Worm (Caenorhabditis elegans) whole organism, young adult: ENCODE data around the gene srg-34.

Experiments used
- B0019.2 ChIP-seq: fragments of 200-800 bp; sonication (Bioruptor generic); conservative IDR thresholded peaks from 2 replicates; pipeline ENCODE4 v1.3.6; 2022; ENCODE audit warnings: missing genetic modification reagents, missing genetic modification characterization, missing compliant biosample characterization
- B0261.1 ChIP-seq: sonication (generic microtip); optimal IDR thresholded peaks from 2 replicates; lab custom pipeline; 2016; ENCODE audit warnings: mild to moderate bottlenecking, missing genetic modification characterization, moderate library complexity, missing compliant biosample characterization
- C06A6.2 ChIP-seq: fragments of 200-800 bp; sonication (Bioruptor generic); conservative IDR thresholded peaks from 2 replicates; pipeline ENCODE4 v1.3.6; 2022; ENCODE audit warnings: missing genetic modification characterization, missing compliant biosample characterization
- C17E4.6 ChIP-seq: fragments of 200-800 bp; sonication (Bioruptor generic); IDR thresholded peaks from 2 replicates; pipeline ENCODE4 v1.3.6; 2022; ENCODE audit warnings: missing genetic modification reagents, missing genetic modification characterization, missing compliant biosample characterization
- D2030.7 ChIP-seq: fragments of 200-800 bp; sonication (Bioruptor generic); IDR thresholded peaks from 2 replicates; pipeline ENCODE4 v1.3.6; 2022; ENCODE audit warnings: missing genetic modification reagents, missing genetic modification characterization, missing compliant biosample characterization
- F10E7.11 ChIP-seq: sonication (generic microtip); optimal IDR thresholded peaks from 2 replicates; lab custom pipeline; 2017; ENCODE audit warnings: mild to moderate bottlenecking, missing genetic modification characterization, moderate library complexity, missing compliant biosample characterization
- F22D6.2 ChIP-seq: sonication (generic microtip); optimal IDR thresholded peaks from 2 replicates; lab custom pipeline; 2016; ENCODE audit warnings: mild to moderate bottlenecking, missing genetic modification characterization, missing compliant biosample characterization
- F55B11.4 ChIP-seq: sonication (generic microtip); optimal IDR thresholded peaks from 2 replicates; lab custom pipeline; 2016; ENCODE audit warnings: missing compliant biosample characterization, missing genetic modification characterization, borderline replicate concordance; ENCODE audit not compliant: insufficient read depth
- F57A8.1 ChIP-seq: fragments of 200-800 bp; sonication (Bioruptor generic); optimal IDR thresholded peaks from 2 replicates; lab custom pipeline; 2018; ENCODE audit warnings: mild to moderate bottlenecking, missing genetic modification characterization, moderate library complexity, missing compliant biosample characterization
- T07F8.4 ChIP-seq: sonication (generic microtip); optimal IDR thresholded peaks from 2 replicates; lab custom pipeline; 2016; ENCODE audit warnings: mild to moderate bottlenecking, missing genetic modification characterization, moderate library complexity, missing compliant biosample characterization
- T26A5.8 ChIP-seq: sonication (generic microtip); optimal IDR thresholded peaks from 2 replicates; lab custom pipeline; 2016; ENCODE audit warnings: missing genetic modification characterization, missing compliant biosample characterization
- Y56A3A.18 ChIP-seq: fragments of 200-800 bp; sonication (Bioruptor generic); IDR thresholded peaks from 2 replicates; pipeline ENCODE4 v1.3.6; 2022; ENCODE audit warnings: missing genetic modification reagents, missing genetic modification characterization, missing compliant biosample characterization
- Y67H2A.10 ChIP-seq: fragments of 200-800 bp; sonication (Bioruptor generic); conservative IDR thresholded peaks from 2 replicates; pipeline ENCODE4 v1.3.6; 2022; ENCODE audit warnings: missing genetic modification reagents, missing genetic modification characterization, missing compliant biosample characterization
- Y79H2A.3 ChIP-seq: fragments of 200-800 bp; sonication (Bioruptor generic); conservative IDR thresholded peaks from 2 replicates; pipeline ENCODE4 v1.3.6; 2022; ENCODE audit warnings: missing genetic modification reagents, missing genetic modification characterization, missing compliant biosample characterization
- aptf-3 ChIP-seq: fragments of 200-800 bp; sonication (Bioruptor generic); IDR thresholded peaks from 2 replicates; pipeline ENCODE4 v1.3.6; 2022; ENCODE audit warnings: missing genetic modification characterization, missing compliant biosample characterization
- attf-3 ChIP-seq: fragments of 200-800 bp; sonication (Bioruptor generic); conservative IDR thresholded peaks from 2 replicates; pipeline ENCODE4 v1.3.6; 2022; ENCODE audit warnings: missing genetic modification reagents, missing genetic modification characterization, missing compliant biosample characterization
- ceh-100 ChIP-seq: fragments of 200-800 bp; sonication (Bioruptor generic); IDR thresholded peaks from 2 replicates; pipeline ENCODE4 v1.3.6; 2022; ENCODE audit warnings: missing genetic modification reagents, missing genetic modification characterization, missing compliant biosample characterization
- ceh-58 ChIP-seq: fragments of 200-800 bp; sonication (Bioruptor generic); IDR thresholded peaks from 2 replicates; pipeline ENCODE4 v1.3.6; 2022; ENCODE audit warnings: missing genetic modification characterization, missing compliant biosample characterization
- ceh-91 ChIP-seq: fragments of 200-800 bp; sonication (Bioruptor generic); IDR thresholded peaks from 2 replicates; pipeline ENCODE4 v1.3.6; 2022; ENCODE audit warnings: missing genetic modification reagents, missing genetic modification characterization, missing compliant biosample characterization
- dpff-1 ChIP-seq: sonication (generic microtip); optimal IDR thresholded peaks from 2 replicates; lab custom pipeline; 2017; ENCODE audit warnings: mild to moderate bottlenecking, missing genetic modification characterization, missing compliant biosample characterization
- egrh-3 ChIP-seq: fragments of 200-800 bp; sonication (Bioruptor generic); IDR thresholded peaks from 2 replicates; pipeline ENCODE4 v1.3.6; 2022; ENCODE audit warnings: missing genetic modification reagents, missing genetic modification characterization, missing compliant biosample characterization
- ets-4 ChIP-seq: fragments of 200-800 bp; sonication (Bioruptor generic); optimal IDR thresholded peaks from 2 replicates; lab custom pipeline; 2018; ENCODE audit warnings: mild to moderate bottlenecking, missing genetic modification characterization, missing compliant biosample characterization
- him-1 ChIP-seq: sonication (generic microtip); optimal IDR thresholded peaks from 2 replicates; lab custom pipeline; 2016; ENCODE audit warnings: missing genotype, missing genetic modification reagents, missing genetic modification characterization, missing compliant biosample characterization
- hlh-26 ChIP-seq: fragments of 200-800 bp; sonication (Bioruptor generic); conservative IDR thresholded peaks from 2 replicates; pipeline ENCODE4 v1.3.6; 2022; ENCODE audit warnings: missing genetic modification reagents, missing genetic modification characterization, missing compliant biosample characterization
- hmg-1.2 ChIP-seq: fragments of 200-800 bp; sonication (Bioruptor generic); IDR thresholded peaks from 2 replicates; pipeline ENCODE4 v1.3.6; 2022; ENCODE audit warnings: missing genetic modification reagents, missing genetic modification characterization, missing compliant biosample characterization
- hrde-1 ChIP-seq: sonication (generic microtip); optimal IDR thresholded peaks from 2 replicates; lab custom pipeline; 2016; ENCODE audit warnings: missing genetic modification characterization, mild to moderate bottlenecking, missing compliant biosample characterization, moderate library complexity, missing genotype, missing genetic modification reagents, borderline replicate concordance
- lin-35 ChIP-seq, 3 experiments: fragments of 150-350 bp in 2 of 3; sonication (generic microtip) in 1 of 3; optimal IDR thresholded peaks; 2 replicates each; lab custom pipeline; 2014 to 2018; ENCODE audit warnings: missing biosample characterization in 3 of 3, missing genetic modification characterization in 3 of 3, missing genetic modification reagents in 3 of 3
- madf-10 ChIP-seq: sonication (generic microtip); optimal IDR thresholded peaks from 2 replicates; lab custom pipeline; 2016; ENCODE audit warnings: mild to moderate bottlenecking, missing genetic modification characterization, missing compliant biosample characterization
- madf-6 ChIP-seq: fragments of 200-800 bp; sonication (Bioruptor generic); IDR thresholded peaks from 2 replicates; pipeline ENCODE4 v1.3.6; 2022; ENCODE audit warnings: missing genetic modification reagents, missing genetic modification characterization, missing compliant biosample characterization
- mcd-1 ChIP-seq: fragments of 200-800 bp; sonication (Bioruptor generic); IDR thresholded peaks from 2 replicates; pipeline ENCODE4 v1.3.6; 2022; ENCODE audit warnings: missing genetic modification reagents, missing genetic modification characterization, missing compliant biosample characterization
- mes-4 ChIP-seq: sonication (generic microtip); optimal IDR thresholded peaks from 2 replicates; lab custom pipeline; 2016; ENCODE audit warnings: missing genotype, missing genetic modification characterization, missing compliant biosample characterization
- nfya-1 ChIP-seq: sonication (generic microtip); optimal IDR thresholded peaks from 2 replicates; lab custom pipeline; 2017; ENCODE audit warnings: antibody characterized with exemption, missing compliant biosample characterization, missing genetic modification characterization, borderline replicate concordance; ENCODE audit not compliant: insufficient read depth
- nhr-120 ChIP-seq: fragments of 200-800 bp; sonication (Bioruptor generic); IDR thresholded peaks from 2 replicates; pipeline ENCODE4 v1.3.6; 2022; ENCODE audit warnings: missing genetic modification characterization, missing compliant biosample characterization
- nhr-27 ChIP-seq: fragments of 200-800 bp; sonication (Bioruptor generic); optimal IDR thresholded peaks from 2 replicates; lab custom pipeline; 2018; ENCODE audit warnings: mild to moderate bottlenecking, missing genetic modification characterization, moderate library complexity, missing compliant biosample characterization
- nhr-80 ChIP-seq: sonication (generic microtip); optimal IDR thresholded peaks from 2 replicates; lab custom pipeline; 2016; ENCODE audit warnings: missing genetic modification characterization, missing compliant biosample characterization
- pha-4 ChIP-seq: fragments of 150-350 bp; sonication (generic microtip); optimal IDR thresholded peaks from 2 replicates; lab custom pipeline; 2014; ENCODE audit warnings: missing biosample characterization, missing genetic modification reagents, missing genetic modification characterization
- rcor-1 ChIP-seq: fragments of 200-800 bp; sonication (Bioruptor generic); IDR thresholded peaks from 2 replicates; pipeline ENCODE4 v1.3.6; 2022; ENCODE audit warnings: missing genetic modification reagents, missing genetic modification characterization, missing compliant biosample characterization
- rec-8 ChIP-seq, 2 experiments: sonication (generic microtip); optimal IDR thresholded peaks; 2 replicates each; lab custom pipeline; 2016; ENCODE audit warnings: mild to moderate bottlenecking in 2 of 2, missing genetic modification characterization in 2 of 2, missing genetic modification reagents in 2 of 2, missing genotype in 2 of 2, missing biosample characterization in 1 of 2, missing compliant biosample characterization in 1 of 2, moderate library complexity in 1 of 2
- rpc-1 ChIP-seq, 2 experiments: fragments of 150-350 bp in 1 of 2; sonication (generic microtip) in 1 of 2; optimal IDR thresholded peaks; 2 replicates each; lab custom pipeline; 2014 to 2018; ENCODE audit warnings: missing biosample characterization in 1 of 2, missing genetic modification characterization in 1 of 2, missing genetic modification reagents in 1 of 2, missing genotype in 1 of 2
- sdz-38 ChIP-seq: sonication (generic microtip); optimal IDR thresholded peaks from 2 replicates; lab custom pipeline; 2016; ENCODE audit warnings: missing genotype, missing genetic modification characterization, missing compliant biosample characterization
- sea-2 ChIP-seq: fragments of 200-800 bp; sonication (Bioruptor generic); IDR thresholded peaks from 2 replicates; pipeline ENCODE4 v1.3.6; 2022; ENCODE audit warnings: missing genetic modification characterization, missing compliant biosample characterization
- snpc-1.3 ChIP-seq: sonication (generic microtip); optimal IDR thresholded peaks from 2 replicates; lab custom pipeline; 2017; ENCODE audit warnings: missing genetic modification characterization, mild to moderate bottlenecking, missing compliant biosample characterization, antibody characterized with exemption, moderate library complexity, missing genotype, missing genetic modification reagents; ENCODE audit not compliant: insufficient read depth
- snpc-4 ChIP-seq, 5 experiments: fragments of 150-350 bp in 1 of 5; sonication (generic microtip) in 4 of 5; optimal IDR thresholded peaks; 2 replicates each; lab custom pipeline; 2014 to 2018; ENCODE audit warnings: missing genetic modification characterization in 5 of 5, missing biosample characterization in 3 of 5, antibody characterized with exemption in 2 of 5, mild to moderate bottlenecking in 2 of 5, missing compliant biosample characterization in 2 of 5, missing genotype in 2 of 5, moderate library complexity in 2 of 5, missing genetic modification reagents in 1 of 5
- tbx-9 ChIP-seq: sonication (generic microtip); optimal IDR thresholded peaks from 2 replicates; lab custom pipeline; 2016; ENCODE audit warnings: borderline replicate concordance, missing genetic modification characterization, inconsistent platforms, missing compliant biosample characterization
- zfh-2 ChIP-seq: fragments of 200-800 bp; sonication (Bioruptor generic); conservative IDR thresholded peaks from 2 replicates; pipeline ENCODE4 v1.3.6; 2022; ENCODE audit warnings: missing genetic modification reagents, missing genetic modification characterization, missing compliant biosample characterization
- ztf-26 ChIP-seq: sonication (generic microtip); optimal IDR thresholded peaks from 2 replicates; lab custom pipeline; 2017; ENCODE audit warnings: missing genetic modification characterization, missing compliant biosample characterization
- ztf-28 ChIP-seq: fragments of 200-800 bp; sonication (Bioruptor generic); IDR thresholded peaks from 2 replicates; pipeline ENCODE4 v1.3.6; 2022; ENCODE audit warnings: missing genetic modification reagents, missing genetic modification characterization, missing compliant biosample characterization
- ztf-6 ChIP-seq: fragments of 200-800 bp; sonication (Bioruptor generic); IDR thresholded peaks from 2 replicates; pipeline ENCODE4 v1.3.6; 2022; ENCODE audit warnings: missing genetic modification reagents, missing genetic modification characterization, missing compliant biosample characterization

The srg-34 gene

ce11 chrV:18573199-18573598 lies 8.5 kb upstream of the srg-34 start (continued):
- TF ChIP-seq lin-35 (GFP tag; optimal IDR thresholded peaks at IDR 0.05; lab: Kevin White, UChicago): peak in 1 of 3 experiments; percentile 13
- no peak for TF ChIP-seq nfya-1
- no peak for TF ChIP-seq ceh-58 (GFP tag; lab: Robert Waterston, UW)
- no peak for TF ChIP-seq rec-8 (tag; optimal IDR thresholded peaks at IDR 0.05; lab: Kevin White, UChicago)
- TF ChIP-seq nhr-27 (tag; lab: Kevin White, UChicago): no peak
- TF ChIP-seq madf-6 (GFP tag; lab: Robert Waterston, UW): no peak
- TF ChIP-seq C06A6.2: 0 out of 2 replicates have a peak, but pooled peaks have one; percentile 23
- no peak for TF ChIP-seq F55B11.4 (tag; lab: Kevin White, UChicago)
- no peak for TF ChIP-seq ceh-91
- TF ChIP-seq nhr-80 (tag; lab: Kevin White, UChicago): no peak
- no peak for TF ChIP-seq F22D6.2 (tag; lab: Kevin White, UChicago)
- no peak for TF ChIP-seq F57A8.1
- peak; percentile 85 for TF ChIP-seq ztf-26 (tag; lab: Kevin White, UChicago)
- no peak for TF ChIP-seq D2030.7 (GFP tag; lab: Robert Waterston, UW)
- TF ChIP-seq B0261.1 (tag; lab: Kevin White, UChicago): no peak
- no peak for TF ChIP-seq mcd-1
- no peak for TF ChIP-seq sdz-38 (tag; lab: Kevin White, UChicago)
- TF ChIP-seq C17E4.6: no peak
- no peak for TF ChIP-seq pha-4
- no peak for TF ChIP-seq dpff-1
- no peak for TF ChIP-seq ztf-28
- TF ChIP-seq snpc-1.3 (tag; lab: Kevin White, UChicago): no peak
- no peak for TF ChIP-seq Y56A3A.18 (GFP tag; lab: Robert Waterston, UW)
- no peak for TF ChIP-seq nhr-120
- no peak for TF ChIP-seq T07F8.4 (tag; lab: Kevin White, UChicago)
- TF ChIP-seq hlh-26 (GFP tag; lab: Robert Waterston, UW): no peak
- TF ChIP-seq mes-4: no peak
- TF ChIP-seq aptf-3 (GFP tag; lab: Robert Waterston, UW): no peak
- TF ChIP-seq snpc-4 (GFP tag; optimal IDR thresholded peaks at IDR 0.05; lab: Kevin White, UChicago): no peak
- TF ChIP-seq snpc-4 (tag; optimal IDR thresholded peaks at IDR 0.05; lab: Kevin White, UChicago): peak in 1 of 4 experiments; percentile 17
- TF ChIP-seq sea-2 (GFP tag; lab: Robert Waterston, UW): no peak
- TF ChIP-seq ceh-100: no peak
- TF ChIP-seq rpc-1 (optimal IDR thresholded peaks at IDR 0.05; lab: Kevin White, UChicago): no peak
- TF ChIP-seq rpc-1 (tag; optimal IDR thresholded peaks at IDR 0.05; lab: Kevin White, UChicago): no peak
- no peak for TF ChIP-seq egrh-3 (GFP tag; lab: Robert Waterston, UW)
- no peak for TF ChIP-seq rcor-1
- TF ChIP-seq Y79H2A.3 (GFP tag; lab: Robert Waterston, UW): no peak
- no peak for TF ChIP-seq Y67H2A.10
- no peak for TF ChIP-seq hmg-1.2 (GFP tag; lab: Robert Waterston, UW)
- no peak for TF ChIP-seq hrde-1
- TF ChIP-seq zfh-2 (GFP tag; lab: Robert Waterston, UW): no peak
- TF ChIP-seq ets-4 (GFP tag; lab: Kevin White, UChicago): peak; percentile 31
- no peak for TF ChIP-seq tbx-9 (tag; lab: Kevin White, UChicago)
- TF ChIP-seq ztf-6: no peak
- TF ChIP-seq attf-3 (GFP tag; lab: Robert Waterston, UW): no peak
- TF ChIP-seq him-1 (tag; lab: Kevin White, UChicago): no peak
- TF ChIP-seq madf-10 (tag; lab: Kevin White, UChicago): no peak
- TF ChIP-seq F10E7.11 (tag; lab: Kevin White, UChicago): no peak
- no peak for TF ChIP-seq B0019.2
- no peak for TF ChIP-seq T26A5.8 (tag; lab: Kevin White, UChicago)
